Worm (Caenorhabditis elegans) whole organism, L4 larva: ENCODE data around the gene C52E2.5.

Source experiments
- Y48G9A.11 ChIP-seq: fragments of 200-800 bp; sonication (Bioruptor generic); IDR thresholded peaks from 2 replicates; pipeline ENCODE4 v1.3.6; 2022; ENCODE audit warnings: missing genetic modification reagents, missing genetic modification characterization, missing compliant biosample characterization
- hif-1 ChIP-seq, 2 experiments: sonication (generic microtip); optimal IDR thresholded peaks; 2 replicates each; lab custom pipeline; 2016 to 2017; ENCODE audit warnings: missing compliant biosample characterization in 2 of 2, missing genetic modification characterization in 2 of 2, missing genetic modification reagents in 2 of 2, missing genotype in 2 of 2, mild to moderate bottlenecking in 1 of 2
- skn-1 ChIP-seq: fragments of 150-350 bp; optimal IDR thresholded peaks from 2 replicates; lab custom pipeline; 2014; ENCODE audit warnings: missing biosample characterization, missing genetic modification characterization
- zag-1 ChIP-seq: fragments of 150-350 bp; optimal IDR thresholded peaks from 2 replicates; lab custom pipeline; 2014; ENCODE audit warnings: missing biosample characterization, missing genetic modification characterization

DNA sequence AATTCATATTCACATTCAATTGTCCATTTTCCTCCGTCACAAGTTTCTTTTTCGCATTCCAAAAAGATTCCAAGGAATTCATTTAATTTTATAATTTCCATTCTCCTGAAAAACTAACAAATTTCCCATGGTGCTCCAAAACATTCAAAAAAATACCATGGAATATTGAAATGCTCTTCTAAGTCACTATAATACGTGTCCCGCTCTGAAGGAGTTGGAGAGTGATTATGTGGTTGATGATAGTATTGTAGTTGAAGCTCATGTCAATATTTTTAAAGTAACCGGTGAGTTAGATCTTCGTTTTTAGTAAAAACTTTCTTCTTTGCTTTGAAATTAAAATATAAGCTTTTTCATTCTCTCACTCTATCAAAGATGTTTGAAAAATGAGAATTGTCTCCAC, 47.9 kb upstream of the C52E2.5 start, which contains the start of gene math-9:
- TF ChIP-seq skn-1 = no peak
- TF ChIP-seq hif-1 (tag; optimal IDR thresholded peaks at IDR 0.05; lab: Kevin White, UChicago) = no peak
- TF ChIP-seq zag-1 (tag; lab: Kevin White, UChicago) = no peak
- TF ChIP-seq Y48G9A.11 = no peak
